Worm (Caenorhabditis elegans): ENCODE measurements around the gene tpst-1.

ce11 chrIII:12609410-12609809 is 52.7 kb downstream of the tpst-1 start:
- TF ChIP-seq tab-1 (GFP tag; IDR thresholded peaks at IDR 0.05), result no peak
- TF ChIP-seq flt-1 (GFP tag; IDR thresholded peaks at IDR 0.05), result no peak
- TF ChIP-seq ztf-23 (GFP tag; IDR thresholded peaks at IDR 0.05), result no peak
- no peak for TF ChIP-seq ref-1 (GFP tag; conservative IDR thresholded peaks at IDR 0.05)
- TF ChIP-seq cog-1 (tag; optimal IDR thresholded peaks at IDR 0.05), result no peak
- TF ChIP-seq T22C8.4 (GFP tag; IDR thresholded peaks at IDR 0.05), result no peak
- TF ChIP-seq med-1 (GFP tag; optimal IDR thresholded peaks at IDR 0.05; ENCODE audit: insufficient read depth), result no peak
